Fruit fly (Drosophila melanogaster) whole organism, adult: ENCODE data around the gene Eh.

ENCODE experiments used
- CG11617 ChIP-seq: fragments of 200-800 bp; sonication (Bioruptor generic); optimal IDR thresholded peaks from 2 replicates; lab custom pipeline; 2017; ENCODE audit warnings: mild to moderate bottlenecking, missing biosample characterization, missing genetic modification reagents, missing genetic modification characterization
- CG1620 ChIP-seq: fragments of 200-800 bp; sonication (Bioruptor generic); optimal IDR thresholded peaks from 2 replicates; lab custom pipeline; 2016; ENCODE audit warnings: missing biosample characterization, missing genetic modification characterization
- CG7045 ChIP-seq: fragments of 200-800 bp; sonication (Bioruptor generic); optimal IDR thresholded peaks from 2 replicates; lab custom pipeline; 2017; ENCODE audit warnings: missing biosample characterization, mild to moderate bottlenecking, missing genetic modification characterization
- CG7101 ChIP-seq: fragments of 200-800 bp; sonication (Bioruptor generic); optimal IDR thresholded peaks from 2 replicates; lab custom pipeline; 2018; ENCODE audit warnings: missing biosample characterization, mild to moderate bottlenecking, missing genetic modification characterization, moderate library complexity
- kay ChIP-seq: fragments of 200-800 bp; sonication (Bioruptor generic); peaks from one replicate; lab custom pipeline; 2016; ENCODE audit warnings: missing biosample characterization, missing genetic modification characterization, borderline replicate concordance
- ovo ChIP-seq: fragments of 200-800 bp; sonication (Bioruptor generic); optimal IDR thresholded peaks from 2 replicates; lab custom pipeline; 2016; ENCODE audit warnings: missing biosample characterization, missing genetic modification characterization

DNA sequence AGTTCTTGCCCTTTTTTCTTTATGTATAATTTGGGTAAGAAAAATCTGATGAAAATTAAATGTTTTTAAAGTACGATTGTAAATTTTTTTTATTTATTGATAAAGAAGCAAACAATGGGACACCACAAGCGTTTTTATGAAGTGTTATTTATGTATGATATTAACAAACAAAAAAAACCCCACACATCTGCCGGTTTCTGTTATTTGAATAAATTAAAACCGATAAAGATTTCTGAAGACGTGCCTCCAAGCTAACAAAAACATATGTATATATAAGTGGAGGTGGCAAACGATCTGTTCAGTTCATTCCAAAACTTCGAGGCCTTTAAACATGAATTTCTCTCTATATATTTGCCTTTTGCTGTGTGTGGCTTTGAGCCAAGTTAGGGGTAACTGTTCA lies 35.1 kb downstream of the Eh start, which contains the start of gene CG42822:
- TF ChIP-seq ovo (GFP tag; lab: Kevin White, UChicago) (no peak), kay (no peak), CG7101 (no peak), CG7045 (GFP tag; lab: Kevin White, UChicago) (no peak), CG1620 (GFP tag; lab: Kevin White, UChicago) (no peak), CG11617 (no peak)
